Fruit fly (Drosophila melanogaster): ENCODE data around the gene cd.
A peak's percentile ranks its signal among the peaks of the same experiment; 100 is the strongest.

DNA sequence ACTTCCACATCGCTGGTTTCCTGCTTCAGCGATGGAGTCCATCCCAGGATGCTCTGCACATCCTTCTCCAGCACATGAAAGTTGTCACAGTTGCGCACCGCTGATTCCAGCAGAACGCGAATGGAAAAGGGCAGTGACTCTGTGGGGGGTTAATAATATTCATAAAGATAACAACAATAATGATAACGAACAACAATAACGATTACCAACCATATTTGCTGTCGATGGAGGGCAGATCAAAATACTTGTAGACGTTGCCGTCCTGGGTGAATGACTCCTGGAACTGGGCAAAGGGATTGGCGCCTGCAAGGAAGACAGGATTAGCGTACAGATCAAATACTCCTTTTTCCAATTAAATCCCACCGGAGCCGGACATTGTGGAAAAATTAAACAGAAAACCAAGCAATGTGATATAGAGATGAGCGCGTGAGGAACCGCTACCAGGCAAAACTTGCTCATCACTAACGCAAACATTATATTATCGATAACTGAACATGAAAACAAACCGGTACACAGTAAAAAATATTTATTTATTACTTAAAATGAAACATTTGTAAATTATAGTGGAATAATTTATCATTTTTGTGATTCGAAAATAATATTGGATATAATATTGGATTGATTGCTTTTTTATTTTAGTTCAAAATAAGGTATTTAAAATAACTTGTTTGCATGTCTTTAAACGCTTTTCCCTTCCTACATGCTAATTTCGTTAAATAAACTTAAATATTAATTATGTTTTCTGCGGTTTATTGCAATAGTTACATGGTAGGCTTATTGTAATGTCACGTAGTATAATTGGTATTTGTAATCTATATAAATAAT, 29.6 kb downstream of the cd start, which contains the start of gene Irp-1A:
- no peak for TF ChIP-seq usp (GFP tag; optimal IDR thresholded peaks at IDR 0.05)
- TF ChIP-seq lola (GFP tag; optimal IDR thresholded peaks at IDR 0.05), result no peak
- TF ChIP-seq pan (optimal IDR thresholded peaks at IDR 0.05), result no peak
- TF ChIP-seq Myc (optimal IDR thresholded peaks at IDR 0.05), result peak; percentile 26
- peak; percentile 62 for TF ChIP-seq psq (GFP tag; optimal IDR thresholded peaks at IDR 0.05)
- TF ChIP-seq dmrt93B (GFP tag; optimal IDR thresholded peaks at IDR 0.05), result peak; percentile 3
- TF ChIP-seq OdsH (GFP tag; optimal IDR thresholded peaks at IDR 0.05), result peak; percentile 54
- TF ChIP-seq Rel (GFP tag; optimal IDR thresholded peaks at IDR 0.05), result no peak
- peak; percentile 37 for TF ChIP-seq Rel (tag; optimal IDR thresholded peaks at IDR 0.05)
